Worm (Caenorhabditis elegans) whole organism, L4/young adult: Measurements from ENCODE around the gene msp-45.

Experiments
- W03F9.2 ChIP-seq: fragments of 150-350 bp; optimal IDR thresholded peaks from 2 replicates; lab custom pipeline; 2014; ENCODE audit warnings: missing biosample characterization, missing genetic modification characterization
- dao-5 ChIP-seq: sonication (generic microtip); optimal IDR thresholded peaks from 2 replicates; lab custom pipeline; 2016; ENCODE audit warnings: missing genotype, missing genetic modification characterization, moderate library complexity, missing compliant biosample characterization
- him-1 ChIP-seq: sonication (generic microtip); optimal IDR thresholded peaks from 2 replicates; lab custom pipeline; 2016; ENCODE audit warnings: missing genotype, missing genetic modification reagents, missing genetic modification characterization, missing compliant biosample characterization

The msp-45 gene

ce11 chrII:5184661-5185545 lies 28.0 kb upstream of the msp-45 start:
- no peak for TF ChIP-seq W03F9.2 (tag; lab: Kevin White, UChicago)
- no peak for TF ChIP-seq dao-5 (tag; lab: Kevin White, UChicago)

ce11 chrII:5183207-5183606 lies 26.3 kb upstream of the msp-45 start:
- TF ChIP-seq W03F9.2 (tag; lab: Kevin White, UChicago) (no peak), dao-5 (tag; lab: Kevin White, UChicago) (no peak), him-1 (tag; lab: Kevin White, UChicago) (no peak)

ce11 chrII:5182451-5182850 lies 25.6 kb upstream of the msp-45 start:
- TF ChIP-seq dao-5 (tag; lab: Kevin White, UChicago) (peak; percentile 10), W03F9.2 (tag; lab: Kevin White, UChicago) (peak; percentile 22), him-1 (tag; lab: Kevin White, UChicago) (no peak)

ce11 chrII:5181497-5181896 lies 24.6 kb upstream of the msp-45 start:
- TF ChIP-seq him-1 (tag; lab: Kevin White, UChicago) (peak; percentile 44), dao-5 (tag; lab: Kevin White, UChicago) (no peak)

- no peak for TF ChIP-seq W03F9.2 (tag; lab: Kevin White, UChicago)
- no peak for TF ChIP-seq him-1 (tag; lab: Kevin White, UChicago)
- no peak for TF ChIP-seq dao-5 (tag; lab: Kevin White, UChicago)
Measured at ce11 chrII:5180272-5180671, 23.4 kb upstream of the msp-45 start.

ce11 chrII:5178609-5179008 lies 21.7 kb upstream of the msp-45 start:
- TF ChIP-seq W03F9.2 (tag; lab: Kevin White, UChicago) = no peak
- no peak for TF ChIP-seq dao-5 (tag; lab: Kevin White, UChicago)
- TF ChIP-seq him-1 (tag; lab: Kevin White, UChicago) = no peak

ce11 chrII:5177902-5178301 lies 21.0 kb upstream of the msp-45 start, which contains the start of gene C27D6.12:
C27D6.12 (minus strand) TSS chrII:5178002.
- TF ChIP-seq him-1 (tag; lab: Kevin White, UChicago) (no peak), dao-5 (tag; lab: Kevin White, UChicago) (no peak), W03F9.2 (tag; lab: Kevin White, UChicago) (no peak)

ce11 chrII:5176934-5177333 lies 20.1 kb upstream of the msp-45 start:
- TF ChIP-seq W03F9.2 (tag; lab: Kevin White, UChicago) = no peak
- TF ChIP-seq him-1 (tag; lab: Kevin White, UChicago) = no peak

ce11 chrII:5174370-5174769 lies 17.5 kb upstream of the msp-45 start, which contains the start of gene C27D6.3:
C27D6.3 (minus strand) TSS chrII:5174470.
- TF ChIP-seq him-1 (tag; lab: Kevin White, UChicago) = no peak
- no peak for TF ChIP-seq dao-5 (tag; lab: Kevin White, UChicago)
- no peak for TF ChIP-seq W03F9.2 (tag; lab: Kevin White, UChicago)

- no peak for TF ChIP-seq W03F9.2 (tag; lab: Kevin White, UChicago)
- no peak for TF ChIP-seq him-1 (tag; lab: Kevin White, UChicago)
- no peak for TF ChIP-seq dao-5 (tag; lab: Kevin White, UChicago)
Measured at ce11 chrII:5172451-5172850, 15.6 kb upstream of the msp-45 start, which contains the start of gene C27D6.1. C27D6.1 (plus strand) TSS chrII:5172751.

- TF ChIP-seq W03F9.2 (tag; lab: Kevin White, UChicago) = no peak
- no peak for TF ChIP-seq dao-5 (tag; lab: Kevin White, UChicago)
- TF ChIP-seq him-1 (tag; lab: Kevin White, UChicago) = no peak
Measured at ce11 chrII:5171610-5172009, 14.7 kb upstream of the msp-45 start, which contains the start of gene C27D6.15. C27D6.15 (plus strand) TSS chrII:5171910.

ce11 chrII:5170932-5171331 lies 14.0 kb upstream of the msp-45 start, which contains the start of gene srb-1:
srb-1 (minus strand) TSS chrII:5171032.
- TF ChIP-seq him-1 (tag; lab: Kevin White, UChicago) = no peak
- TF ChIP-seq dao-5 (tag; lab: Kevin White, UChicago) = no peak
- no peak for TF ChIP-seq W03F9.2 (tag; lab: Kevin White, UChicago)

- no peak for TF ChIP-seq W03F9.2 (tag; lab: Kevin White, UChicago)
- TF ChIP-seq dao-5 (tag; lab: Kevin White, UChicago) = no peak
- no peak for TF ChIP-seq him-1 (tag; lab: Kevin White, UChicago)
Measured at ce11 chrII:5166738-5167137, 9.9 kb upstream of the msp-45 start, which contains the start of gene srb-3. srb-3 (minus strand) TSS chrII:5166838.
